Fruit fly (Drosophila melanogaster) whole organism, adult: ENCODE data around the gene Nse4.
A peak's percentile ranks its signal among the peaks of the same experiment; 100 is the strongest.

Experiments
- CG12768 ChIP-seq: fragments of 200-800 bp; sonication (Bioruptor generic); optimal IDR thresholded peaks from 2 replicates; lab custom pipeline; 2017; ENCODE audit warnings: missing biosample characterization, missing genetic modification characterization, mild to moderate bottlenecking, moderate library complexity, missing genetic modification reagents
- CG14711 ChIP-seq: fragments of 200-800 bp; sonication (Bioruptor generic); optimal IDR thresholded peaks from 2 replicates; lab custom pipeline; 2018; ENCODE audit warnings: missing biosample characterization, mild to moderate bottlenecking, missing genetic modification characterization, moderate library complexity
- CG33017 ChIP-seq: fragments of 200-800 bp; sonication (Bioruptor generic); optimal IDR thresholded peaks from 2 replicates; lab custom pipeline; 2018; ENCODE audit warnings: missing biosample characterization, mild to moderate bottlenecking, missing genetic modification characterization, moderate library complexity
- CG7101 ChIP-seq: fragments of 200-800 bp; sonication (Bioruptor generic); optimal IDR thresholded peaks from 2 replicates; lab custom pipeline; 2018; ENCODE audit warnings: missing biosample characterization, mild to moderate bottlenecking, missing genetic modification characterization, moderate library complexity
- Clk ChIP-seq: fragments of 200-800 bp; sonication (Bioruptor generic); optimal IDR thresholded peaks from 2 replicates; lab custom pipeline; 2017; ENCODE audit warnings: missing biosample characterization, missing genetic modification characterization
- Crg-1 ChIP-seq: fragments of 200-800 bp; sonication (Bioruptor generic); optimal IDR thresholded peaks from 2 replicates; lab custom pipeline; 2016; ENCODE audit warnings: missing biosample characterization, missing genetic modification characterization
- cnc ChIP-seq, 2 experiments: fragments of >200 bp; optimal IDR thresholded peaks; 2 replicates each; lab custom pipeline; 2017
- kay ChIP-seq: fragments of 200-800 bp; sonication (Bioruptor generic); peaks from one replicate; lab custom pipeline; 2016; ENCODE audit warnings: missing biosample characterization, missing genetic modification characterization, borderline replicate concordance
- ovo ChIP-seq: fragments of 200-800 bp; sonication (Bioruptor generic); optimal IDR thresholded peaks from 2 replicates; lab custom pipeline; 2016; ENCODE audit warnings: missing biosample characterization, missing genetic modification characterization
- tj ChIP-seq: fragments of 200-800 bp; sonication (Bioruptor generic); optimal IDR thresholded peaks from 3 replicates; lab custom pipeline; 2017; ENCODE audit warnings: missing biosample characterization, mild to moderate bottlenecking, missing genetic modification characterization, moderate library complexity

dm6 chr2L:10472257-10472656, 33.0 kb downstream of the Nse4 start:
- TF ChIP-seq kay (GFP tag; lab: Kevin White, UChicago), result peak; percentile 67
- no peak for TF ChIP-seq Crg-1 (GFP tag; lab: Kevin White, UChicago)
- no peak for TF ChIP-seq CG14711 (tag; lab: Kevin White, UChicago)
- TF ChIP-seq cnc (optimal IDR thresholded peaks at IDR 0.05; lab: Kevin White, UChicago), result no peak
- no peak for TF ChIP-seq CG33017
- no peak for TF ChIP-seq tj (GFP tag; lab: Kevin White, UChicago)
- TF ChIP-seq ovo (GFP tag; lab: Kevin White, UChicago), result no peak
- TF ChIP-seq Clk, result no peak
- no peak for TF ChIP-seq CG12768 (GFP tag; lab: Kevin White, UChicago)
- no peak for TF ChIP-seq CG7101 (tag; lab: Kevin White, UChicago)
